Worm (Caenorhabditis elegans): ENCODE data around the gene unc-115.

Gene unc-115

ce11 chrX:10146592-10146991, at the start of gene unc-115:
Gene unc-115 (plus strand): TSS chrX:10146892.
- TF ChIP-seq egl-27 (tag; optimal IDR thresholded peaks at IDR 0.05) (peak; percentile 71), nhr-25 (tag; optimal IDR thresholded peaks at IDR 0.05) (peak; percentile 62), pha-4 (tag; optimal IDR thresholded peaks at IDR 0.05) (peak; percentile 81), R02D3.7 (tag; optimal IDR thresholded peaks at IDR 0.05) (peak; percentile 67), nfya-1 (tag; optimal IDR thresholded peaks at IDR 0.05; ENCODE audit: insufficient read depth) (peak; percentile 95), tbx-2 (tag; optimal IDR thresholded peaks at IDR 0.05) (peak; percentile 87), ZK546.5 (tag; optimal IDR thresholded peaks at IDR 0.05) (no peak), nhr-67 (tag; optimal IDR thresholded peaks at IDR 0.05) (no peak), ceh-82 (tag; optimal IDR thresholded peaks at IDR 0.05) (peak; percentile 71), zag-1 (tag; optimal IDR thresholded peaks at IDR 0.05) (peak; percentile 59), nhr-23 (tag; optimal IDR thresholded peaks at IDR 0.05) (peak; percentile 66), eor-1 (tag; optimal IDR thresholded peaks at IDR 0.05) (no peak), nhr-43 (tag; optimal IDR thresholded peaks at IDR 0.05; ENCODE audit: poor library complexity, severe bottlenecking) (peak; percentile 63), lin-39 (tag; optimal IDR thresholded peaks at IDR 0.05) (peak; percentile 93), mdl-1 (tag; optimal IDR thresholded peaks at IDR 0.05) (peak; percentile 74), unc-62 (GFP tag; optimal IDR thresholded peaks at IDR 0.05) (peak; percentile 1), nhr-11 (tag; optimal IDR thresholded peaks at IDR 0.05) (peak; percentile 38), hmg-11 (tag; optimal IDR thresholded peaks at IDR 0.05) (peak; percentile 95), egl-5 (tag; optimal IDR thresholded peaks at IDR 0.05) (peak; percentile 58), snpc-4 (tag; optimal IDR thresholded peaks at IDR 0.05) (peak; percentile 52), lsy-12 (tag; optimal IDR thresholded peaks at IDR 0.05) (peak; percentile 91), lin-15B (tag; optimal IDR thresholded peaks at IDR 0.05) (peak; percentile 35), ztf-4 (tag; optimal IDR thresholded peaks at IDR 0.05) (no peak), skn-1 (tag; optimal IDR thresholded peaks at IDR 0.05) (peak; percentile 54), aly-2 (tag; optimal IDR thresholded peaks at IDR 0.05) (no peak), elt-2 (tag; optimal IDR thresholded peaks at IDR 0.05) (peak; percentile 56), elt-3 (tag; optimal IDR thresholded peaks at IDR 0.05) (no peak), ceh-28 (tag; optimal IDR thresholded peaks at IDR 0.05) (peak; percentile 90), jun-1 (tag; optimal IDR thresholded peaks at IDR 0.05) (peak; percentile 74), fkh-10 (GFP tag; optimal IDR thresholded peaks at IDR 0.05) (no peak), sea-2 (GFP tag; optimal IDR thresholded peaks at IDR 0.05) (no peak)

- no peak for TF ChIP-seq nhr-237 (tag; optimal IDR thresholded peaks at IDR 0.05)
- TF ChIP-seq ZK546.5 (tag; optimal IDR thresholded peaks at IDR 0.05): no peak
- TF ChIP-seq lsy-12 (tag; optimal IDR thresholded peaks at IDR 0.05): no peak
- no peak for TF ChIP-seq aly-2 (tag; optimal IDR thresholded peaks at IDR 0.05)
- no peak for TF ChIP-seq lin-39 (tag; optimal IDR thresholded peaks at IDR 0.05)
- no peak for TF ChIP-seq ceh-9 (tag; optimal IDR thresholded peaks at IDR 0.05)
- no peak for TF ChIP-seq R02D3.7 (tag; optimal IDR thresholded peaks at IDR 0.05)
Observed at ce11 chrX:10113677-10114076, 33.0 kb upstream of the unc-115 start.

ce11 chrX:10123015-10123414, 23.7 kb upstream of the unc-115 start:
- TF ChIP-seq lin-15B (tag; optimal IDR thresholded peaks at IDR 0.05): no peak
- no peak for TF ChIP-seq nhr-237 (tag; optimal IDR thresholded peaks at IDR 0.05)
- no peak for TF ChIP-seq skn-1 (tag; optimal IDR thresholded peaks at IDR 0.05)
- TF ChIP-seq ceh-28 (tag; optimal IDR thresholded peaks at IDR 0.05): no peak
- TF ChIP-seq mml-1 (tag; optimal IDR thresholded peaks at IDR 0.05): no peak
- TF ChIP-seq ceh-9 (tag; optimal IDR thresholded peaks at IDR 0.05): no peak
- TF ChIP-seq jun-1 (tag; optimal IDR thresholded peaks at IDR 0.05): no peak
- TF ChIP-seq nhr-28 (tag; optimal IDR thresholded peaks at IDR 0.05): no peak
- no peak for TF ChIP-seq elt-1 (tag; optimal IDR thresholded peaks at IDR 0.05)
- TF ChIP-seq R02D3.7 (tag; optimal IDR thresholded peaks at IDR 0.05): no peak
- no peak for TF ChIP-seq eor-1 (tag; optimal IDR thresholded peaks at IDR 0.05)

ce11 chrX:10124338-10124737, 22.4 kb upstream of the unc-115 start:
- TF ChIP-seq nhr-43 (tag; optimal IDR thresholded peaks at IDR 0.05; ENCODE audit: poor library complexity, severe bottlenecking) (peak; percentile 27), unc-39 (tag; optimal IDR thresholded peaks at IDR 0.05) (no peak)

Data from whole organism, L3 larva.